Worm (Caenorhabditis elegans) whole organism, L4 larva: ENCODE results near the gene F42A10.5.

Experiments used
- D1046.2 ChIP-seq: fragments of 200-800 bp; sonication (Bioruptor generic); IDR thresholded peaks from 2 replicates; pipeline ENCODE4 v1.3.6; 2022; ENCODE audit warnings: missing genetic modification characterization, missing compliant biosample characterization
- F10B5.3 ChIP-seq: sonication (generic microtip); optimal IDR thresholded peaks from 2 replicates; lab custom pipeline; 2016; ENCODE audit warnings: mild to moderate bottlenecking, missing genetic modification characterization, missing compliant biosample characterization
- F26F4.8 ChIP-seq: fragments of 200-800 bp; sonication (Bioruptor generic); conservative IDR thresholded peaks from 2 replicates; pipeline ENCODE4 v1.3.6; 2022; ENCODE audit warnings: missing genetic modification characterization, missing compliant biosample characterization
- F37D6.2 ChIP-seq: sonication (generic microtip); optimal IDR thresholded peaks from 2 replicates; lab custom pipeline; 2016; ENCODE audit warnings: mild to moderate bottlenecking, missing genetic modification characterization, missing compliant biosample characterization
- F49E8.2 ChIP-seq: sonication (generic microtip); optimal IDR thresholded peaks from 2 replicates; lab custom pipeline; 2016; ENCODE audit warnings: missing compliant biosample characterization, mild to moderate bottlenecking, missing genetic modification characterization, borderline replicate concordance
- T20F7.1 ChIP-seq: fragments of 200-800 bp; sonication (Bioruptor generic); optimal IDR thresholded peaks from 2 replicates; lab custom pipeline; 2018; ENCODE audit warnings: mild to moderate bottlenecking, missing genetic modification characterization, missing compliant biosample characterization
- T26A8.4 ChIP-seq: fragments of 200-800 bp; sonication (Bioruptor generic); IDR thresholded peaks from 2 replicates; pipeline ENCODE4 v1.3.6; 2022; ENCODE audit warnings: missing genetic modification characterization, missing compliant biosample characterization
- Y5F2A.4 ChIP-seq: fragments of 200-800 bp; sonication (Bioruptor generic); optimal IDR thresholded peaks from 2 replicates; lab custom pipeline; 2018; ENCODE audit warnings: mild to moderate bottlenecking, missing genetic modification characterization, missing compliant biosample characterization
- aha-1 ChIP-seq: fragments of 150-350 bp; peaks from one replicate; lab custom pipeline; 2014; ENCODE audit warnings: missing biosample characterization, missing genetic modification characterization
- aly-2 ChIP-seq: sonication (generic microtip); optimal IDR thresholded peaks from 2 replicates; lab custom pipeline; 2018; ENCODE audit warnings: missing biosample characterization, missing genetic modification characterization
- ama-1 ChIP-seq: fragments of 150-350 bp; optimal IDR thresholded peaks from 2 replicates; lab custom pipeline; 2014; ENCODE audit warnings: inconsistent platforms, mixed read lengths
- arid-1 ChIP-seq: fragments of 200-800 bp; sonication (Bioruptor generic); conservative IDR thresholded peaks from 2 replicates; pipeline ENCODE4 v1.3.6; 2022; ENCODE audit warnings: missing genetic modification reagents, missing genetic modification characterization, missing compliant biosample characterization
- attf-4 ChIP-seq: sonication (generic microtip); optimal IDR thresholded peaks from 3 replicates; lab custom pipeline; 2017; ENCODE audit warnings: missing biosample characterization, missing genetic modification characterization
- ceh-20 ChIP-seq: fragments of 200-800 bp; sonication (Bioruptor generic); IDR thresholded peaks from 2 replicates; pipeline ENCODE4 v1.3.6; 2022; ENCODE audit warnings: missing genetic modification reagents, missing genetic modification characterization, missing compliant biosample characterization
- ceh-32 ChIP-seq: sonication (generic microtip); optimal IDR thresholded peaks from 2 replicates; lab custom pipeline; 2016; ENCODE audit warnings: mild to moderate bottlenecking, missing genetic modification characterization, missing compliant biosample characterization; ENCODE audit not compliant: poor library complexity
- ceh-82 ChIP-seq: sonication (generic microtip); optimal IDR thresholded peaks from 2 replicates; lab custom pipeline; 2017; ENCODE audit warnings: missing biosample characterization, missing genetic modification characterization
- ces-1 ChIP-seq: fragments of 150-350 bp; sonication (generic microtip); optimal IDR thresholded peaks from 4 replicates; lab custom pipeline; 2014; ENCODE audit warnings: missing biosample characterization, missing genetic modification reagents, missing genetic modification characterization
- daf-16 ChIP-seq, 3 experiments: sonication (generic microtip); optimal IDR thresholded peaks; 2 replicates each; lab custom pipeline; 2016 to 2017; ENCODE audit warnings: missing genetic modification characterization in 3 of 3, missing genetic modification reagents in 3 of 3, mild to moderate bottlenecking in 2 of 3, missing compliant biosample characterization in 2 of 3, missing biosample characterization in 1 of 3, moderate library complexity in 1 of 3
- daf-19 ChIP-seq: fragments of 200-800 bp; sonication (Bioruptor generic); conservative IDR thresholded peaks from 2 replicates; pipeline ENCODE4 v1.3.6; 2022; ENCODE audit warnings: missing genetic modification characterization, missing compliant biosample characterization
- dmd-8 ChIP-seq: fragments of 200-800 bp; sonication (Bioruptor generic); IDR thresholded peaks from 2 replicates; pipeline ENCODE4 v1.3.6; 2022; ENCODE audit warnings: missing genetic modification characterization, missing compliant biosample characterization
- duxl-1 ChIP-seq: sonication (generic microtip); optimal IDR thresholded peaks from 2 replicates; lab custom pipeline; 2016; ENCODE audit warnings: mild to moderate bottlenecking, missing genetic modification characterization, moderate library complexity, missing compliant biosample characterization; ENCODE audit not compliant: poor library complexity
- gei-8 ChIP-seq: fragments of 200-800 bp; sonication (Bioruptor generic); optimal IDR thresholded peaks from 2 replicates; lab custom pipeline; 2018; ENCODE audit warnings: mild to moderate bottlenecking, missing genetic modification characterization, missing compliant biosample characterization
- hlh-11 ChIP-seq: fragments of 200-800 bp; sonication (Bioruptor generic); optimal IDR thresholded peaks from 2 replicates; lab custom pipeline; 2018; ENCODE audit warnings: mild to moderate bottlenecking, missing genetic modification characterization, missing compliant biosample characterization
- lim-7 ChIP-seq: fragments of 200-800 bp; sonication (Bioruptor generic); IDR thresholded peaks from 2 replicates; pipeline ENCODE4 v1.3.6; 2022; ENCODE audit warnings: missing genetic modification characterization, missing compliant biosample characterization
- lin-13 ChIP-seq: fragments of 150-350 bp; optimal IDR thresholded peaks from 2 replicates; lab custom pipeline; 2014; ENCODE audit warnings: missing biosample characterization, missing genetic modification reagents, missing genetic modification characterization
- lin-39 ChIP-seq: fragments of 150-350 bp; optimal IDR thresholded peaks from 2 replicates; lab custom pipeline; 2014; ENCODE audit warnings: missing biosample characterization, missing genetic modification reagents, missing genetic modification characterization
- madf-9 ChIP-seq: fragments of 200-800 bp; sonication (Bioruptor generic); conservative IDR thresholded peaks from 2 replicates; pipeline ENCODE4 v1.3.6; 2022; ENCODE audit warnings: missing genetic modification reagents, missing genetic modification characterization, missing compliant biosample characterization
- mes-2 ChIP-seq: sonication (generic microtip); optimal IDR thresholded peaks from 2 replicates; lab custom pipeline; 2016; ENCODE audit warnings: missing genotype, mild to moderate bottlenecking, missing genetic modification characterization, missing compliant biosample characterization; ENCODE audit not compliant: poor library complexity, severe bottlenecking
- nhr-102 ChIP-seq: sonication (generic microtip); optimal IDR thresholded peaks from 2 replicates; lab custom pipeline; 2016; ENCODE audit warnings: mild to moderate bottlenecking, missing genetic modification characterization, moderate library complexity, missing compliant biosample characterization
- nhr-25 ChIP-seq: sonication (generic microtip); optimal IDR thresholded peaks from 2 replicates; lab custom pipeline; 2017; ENCODE audit warnings: missing genetic modification characterization, mild to moderate bottlenecking, missing compliant biosample characterization, antibody characterized with exemption, moderate library complexity, borderline replicate concordance; ENCODE audit not compliant: insufficient read depth
- nhr-41 ChIP-seq: fragments of 200-800 bp; sonication (Bioruptor generic); IDR thresholded peaks from 2 replicates; pipeline ENCODE4 v1.3.6; 2022; ENCODE audit warnings: missing genetic modification reagents, missing genetic modification characterization, missing compliant biosample characterization
- nhr-6 ChIP-seq: fragments of 150-350 bp; optimal IDR thresholded peaks from 2 replicates; lab custom pipeline; 2014; ENCODE audit warnings: missing biosample characterization, missing genetic modification characterization
- nhr-77 ChIP-seq: fragments of 150-350 bp; optimal IDR thresholded peaks from 2 replicates; lab custom pipeline; 2014; ENCODE audit warnings: missing biosample characterization, missing genetic modification characterization
- rbr-2 ChIP-seq: sonication (generic microtip); optimal IDR thresholded peaks from 2 replicates; lab custom pipeline; 2016; ENCODE audit warnings: missing genotype, missing genetic modification characterization, missing compliant biosample characterization
- saeg-2 ChIP-seq: fragments of 200-800 bp; sonication (Bioruptor generic); IDR thresholded peaks from 2 replicates; pipeline ENCODE4 v1.3.6; 2022; ENCODE audit warnings: missing genetic modification reagents, missing genetic modification characterization, missing compliant biosample characterization
- set-16 ChIP-seq: fragments of 200-800 bp; sonication (Bioruptor generic); IDR thresholded peaks from 2 replicates; pipeline ENCODE4 v1.3.6; 2022; ENCODE audit warnings: missing genetic modification reagents, missing genetic modification characterization, missing compliant biosample characterization
- spr-3 ChIP-seq: fragments of 200-800 bp; sonication (Bioruptor generic); optimal IDR thresholded peaks from 2 replicates; lab custom pipeline; 2018; ENCODE audit warnings: mild to moderate bottlenecking, missing genetic modification characterization, missing compliant biosample characterization
- unc-39 ChIP-seq: sonication (generic microtip); optimal IDR thresholded peaks from 2 replicates; lab custom pipeline; 2017; ENCODE audit warnings: missing biosample characterization, missing genetic modification characterization
- zip-11 ChIP-seq: fragments of 200-800 bp; sonication (Bioruptor generic); IDR thresholded peaks from 2 replicates; pipeline ENCODE4 v1.3.6; 2022; ENCODE audit warnings: missing genetic modification characterization, missing compliant biosample characterization
- zip-2 ChIP-seq: fragments of 150-350 bp; optimal IDR thresholded peaks from 2 replicates; lab custom pipeline; 2014; ENCODE audit warnings: missing biosample characterization, missing genetic modification characterization

F42A10.5 gene

ce11 chrIII:6158642-6159475, 14.4 kb downstream of the F42A10.5 start, which contains the start of gene nfm-1 (continued):
- TF ChIP-seq ces-1: no peak
- peak; percentile 88 for TF ChIP-seq F26F4.8 (GFP tag; lab: Robert Waterston, UW)
- TF ChIP-seq aha-1 (tag; lab: Kevin White, UChicago): peak; percentile 59
- TF ChIP-seq D1046.2 (GFP tag; lab: Robert Waterston, UW): peak; percentile 85; the same call in 1 of the 2 replicates
- TF ChIP-seq dmd-8: peak; percentile 88
- TF ChIP-seq arid-1 (GFP tag; lab: Robert Waterston, UW): peak; percentile 86
- no peak for TF ChIP-seq lin-39
- peak; percentile 84 for TF ChIP-seq lim-7
- peak; percentile 71 for TF ChIP-seq madf-9 (GFP tag; lab: Robert Waterston, UW)
- peak; percentile 88 for TF ChIP-seq daf-19 (GFP tag; lab: Robert Waterston, UW)
- TF ChIP-seq duxl-1: peak; percentile 24
- TF ChIP-seq saeg-2 (GFP tag; lab: Robert Waterston, UW): peak; percentile 80
- TF ChIP-seq zip-11: peak; percentile 70; the same call in 1 of the 2 replicates
- peak; percentile 28; the same call in 1 of the 2 replicates for TF ChIP-seq nhr-41 (GFP tag; lab: Robert Waterston, UW)
- TF ChIP-seq gei-8: peak; percentile 65
- peak; percentile 65 for TF ChIP-seq T20F7.1 (GFP tag; lab: Kevin White, UChicago)
- TF ChIP-seq unc-39 (tag; lab: Kevin White, UChicago): no peak
- peak; percentile 24 for TF ChIP-seq rbr-2
- TF ChIP-seq set-16 (GFP tag; lab: Robert Waterston, UW): no peak
- peak; percentile 75 for TF ChIP-seq nhr-77
- TF ChIP-seq spr-3 (GFP tag; lab: Kevin White, UChicago): peak; percentile 69
- peak; percentile 39 for TF ChIP-seq F49E8.2 (tag; lab: Kevin White, UChicago)
- peak; percentile 32 for TF ChIP-seq Y5F2A.4 (GFP tag; lab: Kevin White, UChicago)

- peak in 1 of 2 experiments; percentile 56 for TF ChIP-seq daf-16 (GFP tag; optimal IDR thresholded peaks at IDR 0.05; lab: Kevin White, UChicago)
- TF ChIP-seq daf-16 (tag; optimal IDR thresholded peaks at IDR 0.05; lab: Kevin White, UChicago): no peak
- TF ChIP-seq lim-7: peak; percentile 16; the same call in 1 of the 2 replicates
- peak; percentile 30 for TF ChIP-seq hlh-11
- TF ChIP-seq ces-1: no peak
- TF ChIP-seq set-16 (GFP tag; lab: Robert Waterston, UW): peak; percentile 45; the same call in 1 of the 2 replicates
- no peak for TF ChIP-seq ceh-20 (GFP tag; lab: Robert Waterston, UW)
Measured at ce11 chrIII:6157708-6158321, 15.5 kb downstream of the F42A10.5 start, which contains the start of gene anmt-2. Gene anmt-2, minus strand, starts transcription at chrIII:6157758.

DNA sequence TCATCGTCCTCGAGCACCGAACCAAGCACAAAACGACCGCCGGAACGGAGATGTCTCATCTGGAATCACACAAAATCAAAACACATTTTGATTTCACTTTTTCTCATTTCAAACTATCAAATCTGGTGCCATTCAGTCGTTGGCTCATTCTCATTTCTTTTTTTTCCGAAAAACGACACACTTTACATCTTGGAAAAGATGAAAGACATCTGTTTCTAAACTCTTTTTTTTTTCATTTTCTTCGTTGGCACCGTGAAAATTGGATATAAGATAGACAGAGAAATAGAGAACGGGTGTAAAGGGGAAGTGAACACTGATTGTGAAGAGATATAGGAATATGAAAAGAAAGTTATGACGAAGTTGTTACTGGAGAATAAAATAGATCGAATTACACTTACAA, 17.5 kb downstream of the F42A10.5 start:
- TF ChIP-seq F10B5.3 (tag; lab: Kevin White, UChicago) (no peak), gei-8 (no peak), ceh-32 (tag; lab: Kevin White, UChicago) (no peak), nhr-6 (tag; lab: Kevin White, UChicago) (no peak), nhr-102 (no peak), ama-1 (lab: Kevin White, UChicago) (no peak), rbr-2 (no peak), ceh-82 (tag; lab: Kevin White, UChicago) (no peak), zip-2 (tag; lab: Kevin White, UChicago) (no peak), aly-2 (tag; lab: Kevin White, UChicago) (no peak), set-16 (GFP tag; lab: Robert Waterston, UW) (no peak), F37D6.2 (no peak), T26A8.4 (no peak), lin-13 (GFP tag; lab: Kevin White, UChicago) (no peak), attf-4 (no peak), nhr-25 (tag; lab: Kevin White, UChicago) (no peak), mes-2 (no peak)
